Fruit fly (Drosophila melanogaster): ENCODE results near the gene Decay.

DNA sequence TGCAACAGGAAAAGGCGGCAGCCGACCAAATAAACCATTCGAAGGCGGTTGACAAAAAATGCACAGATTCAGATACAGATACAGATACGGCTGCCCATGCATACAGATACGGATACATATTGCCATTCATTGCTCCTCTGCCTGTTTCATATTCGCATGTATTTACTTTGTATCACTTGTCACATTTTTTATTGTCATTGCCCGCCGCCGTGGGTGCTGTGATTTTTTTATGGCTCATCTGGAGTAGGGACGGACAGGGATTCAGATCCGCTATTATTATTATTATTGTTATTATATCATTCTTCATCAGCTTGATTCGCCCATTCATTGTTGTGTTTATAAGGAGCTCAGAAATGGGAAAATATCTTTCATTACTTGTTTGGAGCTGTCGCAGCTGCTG, 41.7 kb upstream of the Decay start:
- no peak for TF ChIP-seq CG9948 (tag; optimal IDR thresholded peaks at IDR 0.05)
- TF ChIP-seq EcR (GFP tag; optimal IDR thresholded peaks at IDR 0.05), result peak; percentile 25
- TF ChIP-seq CG10348 (GFP tag; IDR thresholded peaks at IDR 0.05), result no peak
- no peak for TF ChIP-seq CG17806 (tag; optimal IDR thresholded peaks at IDR 0.05)
- no peak for TF ChIP-seq CG34367 (tag; optimal IDR thresholded peaks at IDR 0.05)

Measured in whole organism, pupa.